Fruit fly (Drosophila melanogaster) S2 (cell line): ENCODE results near the gene Atat.

ENCODE experiments used
- CG8478 ChIP-seq: fragments of >200 bp; optimal IDR thresholded peaks from 2 replicates; lab custom pipeline; 2018
- CTCF ChIP-seq, 2 experiments: fragments of >200 bp; optimal IDR thresholded peaks; 2 replicates each; lab custom pipeline; 2018

- no peak for TF ChIP-seq CG8478 (lab: Kevin White, UChicago)
- TF ChIP-seq CTCF (optimal IDR thresholded peaks at IDR 0.05; lab: Kevin White, UChicago), result no peak
Measured at dm6 chr3L:9398028-9398427, 28.5 kb downstream of the Atat start.
